Worm (Caenorhabditis elegans): Measurements from ENCODE around the gene arrd-12.

- peak; percentile 26 for TF ChIP-seq hlh-30 (tag; optimal IDR thresholded peaks at IDR 0.05; ENCODE audit: insufficient read depth)
- no peak for TF ChIP-seq mdt-29 (GFP tag; IDR thresholded peaks at IDR 0.05)
- TF ChIP-seq hif-1 (tag; optimal IDR thresholded peaks at IDR 0.05) = no peak
Observed at ce11 chrII:13813950-13814349, 47.9 kb downstream of the arrd-12 start.

All from whole organism, L4 larva.